Fruit fly (Drosophila melanogaster) whole organism, embryonic: Measurements from ENCODE around the gene MICAL-like.
A peak's percentile ranks its signal among the peaks of the same experiment; 100 is the strongest.

Source experiments
- Atf6 ChIP-seq: fragments of 200-800 bp; sonication (Bioruptor generic); IDR thresholded peaks from 2 replicates; pipeline ENCODE4 v1.3.6; 2022; ENCODE audit warnings: missing biosample characterization, missing genetic modification characterization
- Blimp-1 ChIP-seq: fragments of 200-800 bp; sonication (Bioruptor generic); optimal IDR thresholded peaks from 3 replicates; lab custom pipeline; 2018; ENCODE audit warnings: missing biosample characterization, missing genetic modification characterization, mild to moderate bottlenecking, moderate library complexity, missing genetic modification reagents
- BtbVII ChIP-seq: fragments of 200-800 bp; sonication (Bioruptor generic); optimal IDR thresholded peaks from 3 replicates; lab custom pipeline; 2017; ENCODE audit warnings: missing biosample characterization, mild to moderate bottlenecking, missing genetic modification characterization
- Bteb2 ChIP-seq: fragments of 200-800 bp; sonication (Bioruptor generic); optimal IDR thresholded peaks from 2 replicates; lab custom pipeline; 2016; ENCODE audit warnings: missing biosample characterization, missing genetic modification characterization
- C15 ChIP-seq: fragments of 200-800 bp; sonication (Bioruptor generic); IDR thresholded peaks from 3 replicates; pipeline ENCODE4 v1.3.6; 2022; ENCODE audit warnings: missing biosample characterization, missing genetic modification characterization
- CG12155 ChIP-seq: fragments of 200-800 bp; sonication (Bioruptor generic); optimal IDR thresholded peaks from 3 replicates; lab custom pipeline; 2016; ENCODE audit warnings: missing biosample characterization, missing genetic modification characterization
- CG12744 ChIP-seq: fragments of 200-800 bp; sonication (Bioruptor generic); optimal IDR thresholded peaks from 2 replicates; lab custom pipeline; 2016; ENCODE audit warnings: missing biosample characterization, missing genetic modification characterization
- CG14860 ChIP-seq: fragments of 200-800 bp; sonication (Bioruptor generic); IDR thresholded peaks from 3 replicates; pipeline ENCODE4 v1.3.6; 2022; ENCODE audit warnings: missing biosample characterization, missing genetic modification characterization; ENCODE audit not compliant: partially characterized antibody
- CG15269 ChIP-seq: fragments of 200-800 bp; sonication (Bioruptor generic); optimal IDR thresholded peaks from 2 replicates; lab custom pipeline; 2018; ENCODE audit warnings: missing biosample characterization, mild to moderate bottlenecking, missing genetic modification characterization, moderate library complexity
- CG1602 ChIP-seq: fragments of 200-800 bp; sonication (Bioruptor generic); optimal IDR thresholded peaks from 3 replicates; lab custom pipeline; 2016; ENCODE audit warnings: missing biosample characterization, missing genetic modification characterization
- CG1647 ChIP-seq: fragments of 200-800 bp; sonication (Bioruptor generic); optimal IDR thresholded peaks from 3 replicates; lab custom pipeline; 2016; ENCODE audit warnings: missing biosample characterization, missing genetic modification characterization
- CG17912 ChIP-seq: fragments of 200-800 bp; sonication (Bioruptor generic); optimal IDR thresholded peaks from 2 replicates; lab custom pipeline; 2018; ENCODE audit warnings: missing biosample characterization, mild to moderate bottlenecking, missing genetic modification characterization
- CG18011 ChIP-seq: fragments of 200-800 bp; sonication (Bioruptor generic); optimal IDR thresholded peaks from 2 replicates; lab custom pipeline; 2017; ENCODE audit warnings: missing biosample characterization, missing genetic modification characterization, mild to moderate bottlenecking, moderate library complexity, missing genotype
- CG34422 ChIP-seq: fragments of 200-800 bp; sonication (Bioruptor generic); IDR thresholded peaks from 3 replicates; pipeline ENCODE4 v1.3.6; 2022; ENCODE audit warnings: missing biosample characterization, missing genetic modification characterization
- CG6175 ChIP-seq: fragments of 200-800 bp; sonication (Bioruptor generic); IDR thresholded peaks from 3 replicates; pipeline ENCODE4 v1.3.6; 2022; ENCODE audit warnings: missing biosample characterization, missing genetic modification characterization
- CG7556 ChIP-seq: fragments of 200-800 bp; sonication (Bioruptor generic); optimal IDR thresholded peaks from 2 replicates; lab custom pipeline; 2017; ENCODE audit warnings: missing biosample characterization, mild to moderate bottlenecking, missing genetic modification characterization
- CG7745 ChIP-seq: fragments of 200-800 bp; sonication (Bioruptor generic); optimal IDR thresholded peaks from 2 replicates; lab custom pipeline; 2018; ENCODE audit warnings: missing biosample characterization, mild to moderate bottlenecking, missing genetic modification characterization, moderate library complexity
- CG7839 ChIP-seq: fragments of 200-800 bp; sonication (Bioruptor generic); optimal IDR thresholded peaks from 3 replicates; lab custom pipeline; 2018; ENCODE audit warnings: missing biosample characterization, mild to moderate bottlenecking, missing genetic modification characterization, moderate library complexity
- CG8944 ChIP-seq: fragments of 200-800 bp; sonication (Bioruptor generic); optimal IDR thresholded peaks from 3 replicates; lab custom pipeline; 2016; ENCODE audit warnings: missing biosample characterization, missing genetic modification characterization
- CG9215 ChIP-seq: fragments of 200-800 bp; sonication (Bioruptor generic); IDR thresholded peaks from 2 replicates; pipeline ENCODE4 v1.3.6; 2022; ENCODE audit warnings: missing biosample characterization, missing genetic modification characterization
- Doc2 ChIP-seq: fragments of 200-800 bp; sonication (Bioruptor generic); IDR thresholded peaks from 2 replicates; pipeline ENCODE4 v1.3.6; 2022; ENCODE audit warnings: missing biosample characterization, missing genetic modification characterization
- E2f2 ChIP-seq: fragments of 200-800 bp; sonication (Bioruptor generic); IDR thresholded peaks from 2 replicates; pipeline ENCODE4 v1.3.6; 2022; ENCODE audit warnings: missing biosample characterization, missing genetic modification characterization
- Ets65A ChIP-seq: fragments of 200-800 bp; sonication (Bioruptor generic); peaks from one replicate; lab custom pipeline; 2016; ENCODE audit warnings: missing biosample characterization, missing genetic modification characterization
- Gug ChIP-seq: fragments of 200-800 bp; sonication (Bioruptor generic); IDR thresholded peaks from 4 replicates; pipeline ENCODE4 v1.3.6; 2022; ENCODE audit warnings: missing biosample characterization, missing genetic modification characterization
- H15 ChIP-seq: fragments of 200-800 bp; sonication (Bioruptor generic); IDR thresholded peaks from 3 replicates; pipeline ENCODE4 v1.3.6; 2022; ENCODE audit warnings: missing biosample characterization, missing genetic modification characterization
- HLH4C ChIP-seq: fragments of 200-800 bp; sonication (Bioruptor generic); IDR thresholded peaks from 3 replicates; pipeline ENCODE4 v1.3.6; 2022; ENCODE audit warnings: missing biosample characterization, missing genetic modification characterization; ENCODE audit not compliant: partially characterized antibody
- Hey ChIP-seq: fragments of 200-800 bp; sonication (Bioruptor generic); optimal IDR thresholded peaks from 3 replicates; lab custom pipeline; 2018; ENCODE audit warnings: missing biosample characterization, mild to moderate bottlenecking, missing genetic modification characterization
- Mes4 ChIP-seq: fragments of 200-800 bp; sonication (Bioruptor generic); optimal IDR thresholded peaks from 2 replicates; lab custom pipeline; 2016; ENCODE audit warnings: missing biosample characterization, missing genetic modification characterization
- Sox102F ChIP-seq: fragments of 200-800 bp; sonication (Bioruptor generic); optimal IDR thresholded peaks from 2 replicates; lab custom pipeline; 2018; ENCODE audit warnings: missing biosample characterization, mild to moderate bottlenecking, missing genetic modification characterization, moderate library complexity
- Sry-δ ChIP-seq: fragments of 200-800 bp; sonication (Bioruptor generic); optimal IDR thresholded peaks from 2 replicates; lab custom pipeline; 2016; ENCODE audit warnings: missing biosample characterization, missing genetic modification characterization
- YL-1 ChIP-seq: fragments of 200-800 bp; sonication (Bioruptor generic); optimal IDR thresholded peaks from 3 replicates; lab custom pipeline; 2017; ENCODE audit warnings: missing biosample characterization, mild to moderate bottlenecking, missing genetic modification characterization
- ac ChIP-seq: fragments of 200-800 bp; sonication (Bioruptor generic); optimal IDR thresholded peaks from 3 replicates; lab custom pipeline; 2017; ENCODE audit warnings: missing biosample characterization, mild to moderate bottlenecking, missing genetic modification characterization
- br ChIP-seq: fragments of >200 bp; optimal IDR thresholded peaks from 2 replicates; lab custom pipeline; 2017
- bsh ChIP-seq, 2 experiments: fragments of 200-800 bp; sonication (Bioruptor generic); optimal IDR thresholded peaks; 2 replicates each; lab custom pipeline; 2017 to 2018; ENCODE audit warnings: mild to moderate bottlenecking in 2 of 2, missing biosample characterization in 2 of 2, missing genetic modification characterization in 2 of 2, moderate library complexity in 1 of 2
- dmrt11E ChIP-seq: fragments of 200-800 bp; sonication (Bioruptor generic); optimal IDR thresholded peaks from 3 replicates; lab custom pipeline; 2018; ENCODE audit warnings: missing biosample characterization, mild to moderate bottlenecking, missing genetic modification characterization, moderate library complexity
- grn ChIP-seq: fragments of 200-800 bp; sonication (Bioruptor generic); optimal IDR thresholded peaks from 3 replicates; lab custom pipeline; 2017; ENCODE audit warnings: missing biosample characterization, missing genetic modification characterization
- gsb ChIP-seq: fragments of 200-800 bp; sonication (Bioruptor generic); IDR thresholded peaks from 2 replicates; pipeline ENCODE4 v1.3.6; 2022; ENCODE audit warnings: missing biosample characterization, missing genetic modification characterization
- gsb-n ChIP-seq: fragments of 200-800 bp; sonication (Bioruptor generic); optimal IDR thresholded peaks from 3 replicates; lab custom pipeline; 2018; ENCODE audit warnings: missing biosample characterization, mild to moderate bottlenecking, missing genetic modification characterization
- h ChIP-seq: fragments of >200 bp; optimal IDR thresholded peaks from 2 replicates; lab custom pipeline; 2017
- hth ChIP-seq: fragments of >200 bp; optimal IDR thresholded peaks from 2 replicates; lab custom pipeline; 2017; ENCODE audit warnings: inconsistent platforms
- knrl ChIP-seq: fragments of 200-800 bp; sonication (Bioruptor generic); IDR thresholded peaks from 3 replicates; pipeline ENCODE4 v1.3.6; 2022; ENCODE audit warnings: missing biosample characterization, missing genetic modification characterization; ENCODE audit not compliant: partially characterized antibody
- otp ChIP-seq: fragments of 200-800 bp; sonication (Bioruptor generic); IDR thresholded peaks from 3 replicates; pipeline ENCODE4, ENCODE4 v1.3.6; 2022; ENCODE audit warnings: missing biosample characterization, missing genetic modification characterization
- repo ChIP-seq: fragments of 200-800 bp; sonication (Bioruptor generic); optimal IDR thresholded peaks from 2 replicates; lab custom pipeline; 2016; ENCODE audit warnings: missing biosample characterization, missing genetic modification characterization
- row ChIP-seq: fragments of 200-800 bp; sonication (Bioruptor generic); IDR thresholded peaks from 3 replicates; pipeline ENCODE4 v1.3.6; 2022; ENCODE audit warnings: missing biosample characterization, missing genetic modification characterization
- salm ChIP-seq: fragments of 200-800 bp; sonication (Bioruptor generic); optimal IDR thresholded peaks from 2 replicates; lab custom pipeline; 2018; ENCODE audit warnings: missing biosample characterization, mild to moderate bottlenecking, missing genetic modification characterization
- scrt ChIP-seq: fragments of 200-800 bp; sonication (Bioruptor generic); optimal IDR thresholded peaks from 2 replicates; lab custom pipeline; 2018; ENCODE audit warnings: missing biosample characterization, mild to moderate bottlenecking, missing genetic modification characterization, moderate library complexity
- tin ChIP-seq: fragments of 200-800 bp; sonication (Bioruptor generic); optimal IDR thresholded peaks from 3 replicates; lab custom pipeline; 2016; ENCODE audit warnings: missing biosample characterization, missing genetic modification characterization
- tll ChIP-seq, 2 experiments: fragments of 200-800 bp in 1 of 2; fragments of >200 bp in 1 of 2; sonication (Bioruptor generic) in 1 of 2; optimal IDR thresholded peaks; 2 replicates each; lab custom pipeline; 2017 to 2019; ENCODE audit warnings: missing biosample characterization in 2 of 2, missing genetic modification characterization in 2 of 2, mild to moderate bottlenecking in 1 of 2, moderate library complexity in 1 of 2
- zf30C ChIP-seq: fragments of 200-800 bp; sonication (Bioruptor generic); optimal IDR thresholded peaks from 3 replicates; lab custom pipeline; 2018; ENCODE audit warnings: missing biosample characterization, mild to moderate bottlenecking, missing genetic modification characterization

MICAL-like gene

dm6 chr3L:13017803-13018324 is 2.7 kb upstream of the MICAL-like start, which contains the start of the genes mRpL20 and Icmt (continued):
- TF ChIP-seq CG1647 (GFP tag; lab: Kevin White, UChicago) (peak; percentile 36), otp (GFP tag; lab: Robert Waterston, UW) (no peak; the same call in none of the 3 replicates), Sox102F (peak; percentile 97), Atf6 (GFP tag; lab: Robert Waterston, UW) (peak; percentile 94), tll (GFP tag; optimal IDR thresholded peaks at IDR 0.05; lab: Kevin White, UChicago) (no peak), CG14860 (GFP tag; lab: Robert Waterston, UW) (peak; percentile 78; the same call in 2 of the 3 replicates), CG6175 (GFP tag; lab: Robert Waterston, UW) (peak; percentile 93), zf30C (GFP tag; lab: Kevin White, UChicago) (no peak), Ets65A (no peak), Sry-δ (GFP tag; lab: Kevin White, UChicago) (peak; percentile 33), CG9215 (GFP tag; lab: Robert Waterston, UW) (peak; percentile 93), br (lab: Kevin White, UChicago) (no peak), bsh (GFP tag; optimal IDR thresholded peaks at IDR 0.05; lab: Kevin White, UChicago) (peak; percentile 74 to 97), Doc2 (GFP tag; lab: Robert Waterston, UW) (peak; percentile 78), dmrt11E (tag; lab: Kevin White, UChicago) (peak; percentile 84), hth (lab: Kevin White, UChicago) (no peak)

DNA sequence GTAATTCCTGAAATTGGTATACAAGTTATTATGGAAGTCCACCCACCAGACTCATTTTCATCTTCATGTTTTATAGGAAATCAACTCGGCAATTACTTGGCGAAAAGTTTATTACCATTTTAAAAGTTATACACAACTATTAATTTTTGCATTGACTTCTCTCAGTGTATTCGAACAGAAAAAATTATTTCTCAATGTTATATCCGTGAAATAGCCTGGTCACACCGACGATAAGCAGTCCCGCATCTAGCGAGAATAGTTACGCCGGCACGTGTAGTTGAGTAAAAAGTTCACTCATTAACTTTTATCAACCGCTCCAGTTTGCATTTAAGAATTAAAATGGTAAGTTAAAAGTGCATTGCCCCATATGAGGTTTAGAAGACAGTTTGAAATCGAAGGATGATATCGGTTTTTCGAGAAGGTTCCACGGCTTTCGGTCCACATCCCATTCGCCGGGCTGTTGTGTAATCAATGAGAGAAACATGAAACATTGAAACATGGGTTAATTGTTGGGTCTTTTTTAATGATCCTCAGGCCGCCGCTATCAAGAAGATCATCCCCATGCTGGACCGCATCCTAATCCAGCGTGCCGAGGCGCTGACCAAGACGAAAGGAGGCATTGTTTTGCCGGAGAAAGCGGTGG is 812 bp upstream of the MICAL-like start, which contains the start of gene CG11267:
Gene CG11267 (plus strand): TSS at position 228 of the 643 bp plus-strand sequence.
- TF ChIP-seq Hey (no peak), salm (tag; lab: Kevin White, UChicago) (peak; percentile 56), grn (GFP tag; lab: Kevin White, UChicago) (no peak), CG34422 (GFP tag; lab: Robert Waterston, UW) (peak; percentile 93), CG18011 (GFP tag; lab: Kevin White, UChicago) (peak; percentile 19), scrt (GFP tag; lab: Kevin White, UChicago) (peak; percentile 81), tin (GFP tag; lab: Kevin White, UChicago) (peak; percentile 87), Mes4 (peak; percentile 51), gsb-n (tag; lab: Kevin White, UChicago) (peak; percentile 58), ac (GFP tag; lab: Kevin White, UChicago) (no peak), Blimp-1 (peak; percentile 78), H15 (GFP tag; lab: Robert Waterston, UW) (peak; percentile 91), gsb (peak; percentile 82), row (GFP tag; lab: Robert Waterston, UW) (peak; percentile 78), CG8944 (GFP tag; lab: Kevin White, UChicago) (peak; percentile 75), CG7556 (GFP tag; lab: Kevin White, UChicago) (peak; percentile 76), h (lab: Kevin White, UChicago) (no peak), BtbVII (peak; percentile 87), knrl (GFP tag; lab: Robert Waterston, UW) (no peak), CG7839 (peak; percentile 93), CG12744 (GFP tag; lab: Kevin White, UChicago) (peak; percentile 79), CG1602 (peak; percentile 73), repo (GFP tag; lab: Kevin White, UChicago) (peak; percentile 47), CG7745 (tag; lab: Kevin White, UChicago) (no peak), Gug (GFP tag; lab: Robert Waterston, UW) (peak; percentile 71; the same call in 3 of the 4 replicates), Bteb2 (GFP tag; lab: Kevin White, UChicago) (peak; percentile 70), YL-1 (GFP tag; lab: Kevin White, UChicago) (peak; percentile 39), CG17912 (GFP tag; lab: Kevin White, UChicago) (peak; percentile 51), E2f2 (GFP tag; lab: Robert Waterston, UW) (peak; percentile 60), CG12155 (peak; percentile 68), HLH4C (GFP tag; lab: Robert Waterston, UW) (peak; percentile 27; the same call in 1 of the 3 replicates), CG15269 (peak; percentile 82), C15 (GFP tag; lab: Robert Waterston, UW) (peak; percentile 70), Sry-δ (GFP tag; lab: Kevin White, UChicago) (peak; percentile 32)
